Fruit fly (Drosophila melanogaster): ENCODE results near the gene Josd.

Gene Josd

DNA sequence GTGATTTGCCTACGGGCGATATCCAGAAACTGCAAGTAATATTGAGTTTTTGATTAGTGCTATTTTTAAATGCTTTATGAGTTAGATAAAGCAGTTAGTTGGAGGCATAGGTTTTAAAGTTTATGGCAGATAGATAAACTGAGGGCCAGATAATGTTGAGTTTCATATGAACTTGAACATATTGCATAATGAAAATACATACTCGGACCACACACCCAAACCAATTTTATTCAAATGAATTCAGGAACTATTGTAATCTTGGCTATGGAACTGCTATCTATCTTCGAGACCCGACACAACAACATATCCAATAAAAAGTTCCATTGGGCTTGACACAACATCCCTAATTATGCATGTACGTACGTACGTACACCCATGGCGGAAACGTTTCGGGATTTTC, 1.3 kb upstream of the Josd start (continued):
- no peak for TF ChIP-seq tin (GFP tag; optimal IDR thresholded peaks at IDR 0.05)
- TF ChIP-seq Adf1 (GFP tag; IDR thresholded peaks at IDR 0.05), result no peak

DNA sequence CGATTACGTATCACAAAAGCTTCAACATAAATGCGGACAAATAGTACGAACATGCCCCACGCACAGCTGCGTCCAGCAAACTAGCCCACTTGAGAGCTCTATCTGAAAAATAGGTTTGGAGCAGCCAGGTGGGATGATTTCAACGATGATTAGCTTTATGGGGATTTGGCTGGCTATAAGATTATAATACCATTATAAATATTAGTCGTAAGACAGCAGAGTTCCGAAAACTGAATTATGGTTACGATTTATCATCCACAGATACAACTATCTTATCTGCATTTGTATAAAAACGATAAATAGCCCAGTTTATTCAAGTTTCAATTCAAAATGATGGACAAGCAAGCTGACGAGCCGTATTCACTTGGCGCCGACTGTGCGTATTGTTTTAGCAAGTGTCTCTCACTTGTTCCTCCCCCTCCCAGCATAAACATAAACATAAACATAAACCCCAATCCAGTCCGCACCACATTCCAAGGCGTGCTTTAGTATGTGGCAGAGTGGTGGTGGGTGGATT, 2.7 kb downstream of the Josd start:
- TF ChIP-seq unpg (GFP tag; optimal IDR thresholded peaks at IDR 0.05), result peak; percentile 75
- TF ChIP-seq pzg (GFP tag; optimal IDR thresholded peaks at IDR 0.05), result no peak
- peak; percentile 75 for TF ChIP-seq lilli (GFP tag; optimal IDR thresholded peaks at IDR 0.05)
- peak; percentile 47 for TF ChIP-seq CG14710 (tag; optimal IDR thresholded peaks at IDR 0.05)
- no peak for TF ChIP-seq CG17328 (GFP tag; IDR thresholded peaks at IDR 0.05)
- no peak for TF ChIP-seq unc-4 (GFP tag; IDR thresholded peaks at IDR 0.05; ENCODE audit: partially characterized antibody)
- no peak for TF ChIP-seq da (GFP tag; optimal IDR thresholded peaks at IDR 0.05)
- peak; percentile 38 for TF ChIP-seq CG5245 (GFP tag; optimal IDR thresholded peaks at IDR 0.05)
- peak; percentile 86 for TF ChIP-seq CG10543 (GFP tag; optimal IDR thresholded peaks at IDR 0.05)
- peak; percentile 39; the same call in 1 of the 3 replicates for TF ChIP-seq B-H1 (GFP tag; IDR thresholded peaks at IDR 0.05)
- peak; percentile 74 for TF ChIP-seq D19B (GFP tag; optimal IDR thresholded peaks at IDR 0.05)
- TF ChIP-seq Med (GFP tag), result peak; percentile 94
- TF ChIP-seq CG11560 (tag; IDR thresholded peaks at IDR 0.05), result 0 out of 3 replicates have a peak, but pooled peaks have one; percentile 41
- no peak for TF ChIP-seq jumu (GFP tag; optimal IDR thresholded peaks at IDR 0.05)
- peak; percentile 76 for TF ChIP-seq Sox102F (GFP tag; optimal IDR thresholded peaks at IDR 0.05)
- TF ChIP-seq yki (optimal IDR thresholded peaks at IDR 0.05), result no peak
- peak; percentile 15 for TF ChIP-seq CG16815 (GFP tag; optimal IDR thresholded peaks at IDR 0.05)
- TF ChIP-seq Nf-YB (GFP tag; optimal IDR thresholded peaks at IDR 0.05), result peak; percentile 49
- TF ChIP-seq CG3995 (GFP tag; optimal IDR thresholded peaks at IDR 0.05), result no peak
- 0 out of 2 replicates have a peak, but pooled peaks have one; percentile 12 for TF ChIP-seq CG4404 (GFP tag; IDR thresholded peaks at IDR 0.05)
- TF ChIP-seq corto (GFP tag; optimal IDR thresholded peaks at IDR 0.05), result no peak
- no peak for TF ChIP-seq CG1832 (GFP tag; optimal IDR thresholded peaks at IDR 0.05)
- no peak for TF ChIP-seq lbe (GFP tag; optimal IDR thresholded peaks at IDR 0.05)
- peak; percentile 60 for TF ChIP-seq Ssrp (tag; optimal IDR thresholded peaks at IDR 0.05)
- TF ChIP-seq E2f2 (GFP tag; IDR thresholded peaks at IDR 0.05), result peak; percentile 42; the same call in 1 of the 2 replicates
- peak; percentile 55 for TF ChIP-seq bab2 (GFP tag; optimal IDR thresholded peaks at IDR 0.05)
- TF ChIP-seq ssp (GFP tag; IDR thresholded peaks at IDR 0.05), result peak; percentile 37; the same call in 1 of the 2 replicates
- TF ChIP-seq CG1792 (GFP tag; optimal IDR thresholded peaks at IDR 0.05), result peak; percentile 32
- TF ChIP-seq CG12104 (GFP tag; optimal IDR thresholded peaks at IDR 0.05), result peak; percentile 52
- peak; percentile 87 for TF ChIP-seq exex (tag; optimal IDR thresholded peaks at IDR 0.05)
- TF ChIP-seq CG14667 (GFP tag; IDR thresholded peaks at IDR 0.05), result peak; percentile 34; the same call in 1 of the 2 replicates
- TF ChIP-seq Atf-2 (GFP tag; optimal IDR thresholded peaks at IDR 0.05), result peak; percentile 24
- no peak for TF ChIP-seq ato (GFP tag; IDR thresholded peaks at IDR 0.05; ENCODE audit: partially characterized antibody)
- no peak for TF ChIP-seq nerfin-2 (GFP tag; IDR thresholded peaks at IDR 0.05; ENCODE audit: partially characterized antibody)
- TF ChIP-seq slbo (GFP tag; IDR thresholded peaks at IDR 0.05), result peak; percentile 77
- peak; percentile 35 for TF ChIP-seq CG12942 (GFP tag; optimal IDR thresholded peaks at IDR 0.05)
- peak; percentile 6 for TF ChIP-seq gcm2 (GFP tag; optimal IDR thresholded peaks at IDR 0.05)
- peak; percentile 74 for TF ChIP-seq ems (GFP tag; optimal IDR thresholded peaks at IDR 0.05)
- peak; percentile 22 for TF ChIP-seq pfk (GFP tag; optimal IDR thresholded peaks at IDR 0.05)
- TF ChIP-seq pros (GFP tag; optimal IDR thresholded peaks at IDR 0.05), result no peak
- TF ChIP-seq CG15269 (tag; optimal IDR thresholded peaks at IDR 0.05), result peak; percentile 85
- TF ChIP-seq salm (tag; optimal IDR thresholded peaks at IDR 0.05), result peak; percentile 66
- no peak for TF ChIP-seq CG4707 (GFP tag; optimal IDR thresholded peaks at IDR 0.05)
- TF ChIP-seq Pdp1 (GFP tag; optimal IDR thresholded peaks at IDR 0.05), result peak; percentile 47 to 56
- no peak for TF ChIP-seq Neu2 (GFP tag; optimal IDR thresholded peaks at IDR 0.05; ENCODE audit: borderline replicate concordance)
- TF ChIP-seq Hand (GFP tag; optimal IDR thresholded peaks at IDR 0.05), result peak; percentile 72
